Worm (Caenorhabditis elegans) whole organism, L3 larva: ENCODE results near the gene toca-2.

Experiments used
- R02D3.7 ChIP-seq: fragments of 150-350 bp; optimal IDR thresholded peaks from 2 replicates; lab custom pipeline; 2014; ENCODE audit warnings: missing biosample characterization, missing genetic modification characterization
- ZK546.5 ChIP-seq: sonication (generic microtip); optimal IDR thresholded peaks from 2 replicates; lab custom pipeline; 2017; ENCODE audit warnings: missing biosample characterization, missing genetic modification characterization
- aly-2 ChIP-seq: fragments of 150-350 bp; optimal IDR thresholded peaks from 2 replicates; lab custom pipeline; 2014; ENCODE audit warnings: missing biosample characterization, missing genetic modification characterization
- ama-1 ChIP-seq: fragments of 150-350 bp; optimal IDR thresholded peaks from 2 replicates; lab custom pipeline; 2018
- ceh-16 ChIP-seq: sonication (generic microtip); optimal IDR thresholded peaks from 2 replicates; lab custom pipeline; 2017; ENCODE audit warnings: missing biosample characterization, missing genetic modification characterization
- ceh-28 ChIP-seq: fragments of 150-350 bp; optimal IDR thresholded peaks from 2 replicates; lab custom pipeline; 2014; ENCODE audit warnings: missing biosample characterization, missing genetic modification reagents, missing genetic modification characterization
- elt-2 ChIP-seq: sonication (generic microtip); optimal IDR thresholded peaks from 2 replicates; lab custom pipeline; 2016; ENCODE audit warnings: missing genetic modification reagents, mild to moderate bottlenecking, missing genetic modification characterization, missing compliant biosample characterization
- elt-3 ChIP-seq, 3 experiments: fragments of 150-350 bp in 1 of 3; sonication (generic microtip) in 2 of 3; optimal IDR thresholded peaks; 2 replicates in 2 of 3; 4 replicates in 1 of 3; lab custom pipeline; 2014 to 2017; ENCODE audit warnings: missing biosample characterization in 3 of 3, missing genetic modification characterization in 3 of 3
- fkh-10 ChIP-seq: sonication (generic microtip); optimal IDR thresholded peaks from 2 replicates; lab custom pipeline; 2017; ENCODE audit warnings: missing biosample characterization, missing genetic modification reagents, missing genetic modification characterization
- jun-1 ChIP-seq: fragments of 150-350 bp; optimal IDR thresholded peaks from 2 replicates; lab custom pipeline; 2014; ENCODE audit warnings: missing biosample characterization, missing genetic modification reagents, missing genetic modification characterization
- lsy-12 ChIP-seq: sonication (generic microtip); optimal IDR thresholded peaks from 2 replicates; lab custom pipeline; 2016; ENCODE audit warnings: mild to moderate bottlenecking, missing genetic modification characterization, missing compliant biosample characterization
- mdl-1 ChIP-seq: fragments of 150-350 bp; optimal IDR thresholded peaks from 2 replicates; lab custom pipeline; 2014; ENCODE audit warnings: missing biosample characterization, missing genetic modification characterization
- mml-1 ChIP-seq: fragments of 150-350 bp; sonication (generic microtip); optimal IDR thresholded peaks from 3 replicates; lab custom pipeline; 2014; ENCODE audit warnings: missing biosample characterization, missing genetic modification characterization
- nfya-1 ChIP-seq: sonication (generic microtip); optimal IDR thresholded peaks from 2 replicates; lab custom pipeline; 2017; ENCODE audit warnings: missing genetic modification characterization, mild to moderate bottlenecking, missing compliant biosample characterization, antibody characterized with exemption, moderate library complexity; ENCODE audit not compliant: insufficient read depth
- nhr-23 ChIP-seq: fragments of 150-350 bp; optimal IDR thresholded peaks from 2 replicates; lab custom pipeline; 2014; ENCODE audit warnings: missing biosample characterization, missing genetic modification reagents, missing genetic modification characterization
- nhr-237 ChIP-seq: fragments of 150-350 bp; optimal IDR thresholded peaks from 2 replicates; lab custom pipeline; 2014; ENCODE audit warnings: missing biosample characterization, missing genetic modification characterization
- nhr-25 ChIP-seq: sonication (generic microtip); optimal IDR thresholded peaks from 2 replicates; lab custom pipeline; 2017; ENCODE audit warnings: missing biosample characterization, missing genetic modification characterization
- nhr-43 ChIP-seq: sonication (generic microtip); optimal IDR thresholded peaks from 2 replicates; lab custom pipeline; 2016; ENCODE audit warnings: mild to moderate bottlenecking, missing genetic modification characterization, missing compliant biosample characterization; ENCODE audit not compliant: poor library complexity, severe bottlenecking
- nhr-76 ChIP-seq: fragments of 150-350 bp; sonication (generic microtip); optimal IDR thresholded peaks from 5 replicates; lab custom pipeline; 2014; ENCODE audit warnings: missing biosample characterization, missing genetic modification characterization
- pha-4 ChIP-seq: fragments of 150-350 bp; optimal IDR thresholded peaks from 2 replicates; lab custom pipeline; 2014; ENCODE audit warnings: missing biosample characterization, missing genetic modification reagents, missing genetic modification characterization
- pqm-1 ChIP-seq: fragments of 150-350 bp; optimal IDR thresholded peaks from 2 replicates; lab custom pipeline; 2017; ENCODE audit warnings: missing biosample characterization, missing genetic modification characterization, inconsistent platforms
- skn-1 ChIP-seq: fragments of 150-350 bp; optimal IDR thresholded peaks from 2 replicates; lab custom pipeline; 2014; ENCODE audit warnings: missing biosample characterization, missing genetic modification characterization
- tbx-2 ChIP-seq: sonication (generic microtip); optimal IDR thresholded peaks from 2 replicates; lab custom pipeline; 2016; ENCODE audit warnings: mild to moderate bottlenecking, missing genetic modification characterization, missing compliant biosample characterization
- unc-62 ChIP-seq: fragments of 150-350 bp; sonication (generic microtip); optimal IDR thresholded peaks from 4 replicates; lab custom pipeline; 2014; ENCODE audit warnings: missing biosample characterization, missing genetic modification reagents, missing genetic modification characterization
- zag-1 ChIP-seq: fragments of 150-350 bp; optimal IDR thresholded peaks from 2 replicates; lab custom pipeline; 2014; ENCODE audit warnings: missing biosample characterization, missing genetic modification characterization
- ztf-11 ChIP-seq: fragments of 150-350 bp; optimal IDR thresholded peaks from 2 replicates; lab custom pipeline; 2014; ENCODE audit warnings: missing biosample characterization, missing genetic modification characterization
- ztf-4 ChIP-seq: fragments of 150-350 bp; optimal IDR thresholded peaks from 2 replicates; lab custom pipeline; 2014; ENCODE audit warnings: missing biosample characterization, missing genetic modification characterization

Gene toca-2

DNA sequence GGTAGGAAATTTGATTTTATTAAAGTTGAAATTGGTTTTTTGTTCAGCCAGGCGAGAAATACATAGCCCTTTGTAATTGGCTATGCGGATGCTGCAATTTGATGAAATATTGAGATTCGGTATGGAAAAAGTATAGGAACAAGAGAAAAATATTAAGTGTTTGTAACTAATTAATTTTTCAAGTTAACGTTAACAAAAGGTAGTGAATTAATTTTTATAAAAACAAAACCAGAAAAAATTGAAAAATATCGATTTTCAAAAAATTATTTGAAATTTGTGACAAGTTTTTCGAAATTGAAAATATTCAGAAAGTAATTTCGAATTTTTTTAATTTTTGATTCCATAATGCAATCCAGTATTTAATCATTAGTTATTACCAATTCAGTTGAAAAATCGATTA, 24.1 kb upstream of the toca-2 start, which contains the start of gene W06F12.2:
Gene W06F12.2, minus strand, starts transcription at position 101 of the 400 bp plus-strand sequence.
- TF ChIP-seq aly-2 (no peak), R02D3.7 (tag; lab: Kevin White, UChicago) (no peak), pqm-1 (tag; lab: Kevin White, UChicago) (no peak), ztf-11 (tag; lab: Kevin White, UChicago) (no peak), fkh-10 (GFP tag; lab: Kevin White, UChicago) (no peak), elt-3 (tag; optimal IDR thresholded peaks at IDR 0.05; lab: Kevin White, UChicago) (no peak), zag-1 (tag; lab: Kevin White, UChicago) (no peak), lsy-12 (tag; lab: Kevin White, UChicago) (no peak), mdl-1 (tag; lab: Kevin White, UChicago) (no peak), nhr-23 (tag; lab: Kevin White, UChicago) (no peak), ZK546.5 (tag; lab: Kevin White, UChicago) (no peak)

DNA sequence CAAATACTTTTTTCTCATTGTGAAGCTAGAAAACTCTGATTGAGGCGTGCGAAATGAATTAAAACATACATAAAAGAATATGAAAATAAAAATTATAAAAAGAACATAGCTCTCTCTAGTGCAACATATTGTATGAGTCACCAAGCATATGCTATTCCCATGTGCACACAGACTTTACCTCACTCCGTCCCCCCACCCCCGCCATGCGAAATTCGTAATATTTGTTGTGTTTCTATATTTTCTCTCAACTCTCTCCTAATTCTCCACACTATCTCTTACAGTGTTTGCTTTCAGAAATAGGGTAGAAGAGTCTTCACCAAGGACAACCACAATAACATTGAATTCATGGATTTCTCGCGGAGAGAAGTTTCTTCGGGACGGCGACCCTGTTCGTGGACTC, 23.0 kb upstream of the toca-2 start:
- peak; percentile 75 for TF ChIP-seq pha-4 (tag; lab: Kevin White, UChicago)
- peak; percentile 51 for TF ChIP-seq pqm-1 (tag; lab: Kevin White, UChicago)
- TF ChIP-seq ZK546.5 (tag; lab: Kevin White, UChicago) = no peak
- TF ChIP-seq, all 47 proteins: peak for 2

DNA sequence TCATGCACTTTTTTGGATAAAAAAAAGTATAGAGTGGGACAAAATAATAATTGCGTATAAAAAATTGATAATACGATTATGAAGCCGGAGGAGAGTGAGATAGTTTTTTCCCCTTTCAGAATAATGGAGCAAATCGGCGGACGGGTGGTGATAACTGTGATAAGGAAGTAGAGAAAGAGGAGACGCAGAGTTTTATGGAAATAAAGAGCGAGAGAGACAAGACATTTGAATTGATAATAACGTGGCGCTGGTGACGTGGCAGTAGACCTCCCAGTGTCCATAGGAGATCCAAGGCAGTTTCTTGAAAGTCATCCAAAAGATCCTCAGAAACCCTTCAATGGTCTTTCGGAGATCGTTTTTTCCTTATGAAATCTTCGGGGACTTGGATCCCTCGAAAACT, 21.9 kb upstream of the toca-2 start:
- TF ChIP-seq nhr-237 (tag; lab: Kevin White, UChicago) (no peak), pha-4 (tag; lab: Kevin White, UChicago) (peak; percentile 30), elt-2 (peak; percentile 92), jun-1 (tag; lab: Kevin White, UChicago) (peak; percentile 29), pqm-1 (tag; lab: Kevin White, UChicago) (peak; percentile 85)

DNA sequence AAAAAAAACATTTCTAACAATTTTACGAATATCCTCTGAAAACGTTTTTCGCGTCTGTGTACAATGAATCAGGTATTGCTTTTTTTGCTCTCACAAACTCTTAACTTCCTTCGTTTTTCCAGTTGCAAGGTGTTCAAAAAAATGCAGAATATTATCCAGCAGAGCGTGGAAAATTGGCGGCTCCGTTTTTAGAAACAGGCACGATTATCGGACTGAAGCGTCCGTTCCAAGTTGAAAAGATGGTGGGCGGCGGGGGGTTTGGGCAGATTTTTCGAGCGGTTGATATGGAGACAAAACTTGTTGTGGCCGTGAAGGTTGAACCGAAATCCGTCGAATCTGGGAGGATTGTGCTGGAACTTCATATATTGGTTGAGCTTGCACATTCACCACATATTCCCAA, 20.7 kb upstream of the toca-2 start, which contains the start of gene W06F12.3:
Gene W06F12.3, plus strand, starts transcription at position 23 of the 400 bp plus-strand sequence.
- no peak for TF ChIP-seq pha-4 (tag; lab: Kevin White, UChicago)
- no peak for TF ChIP-seq nhr-43
- TF ChIP-seq mml-1 = no peak
- TF ChIP-seq ama-1 (lab: Kevin White, UChicago) = no peak
- TF ChIP-seq unc-62 (GFP tag; lab: Kevin White, UChicago) = no peak
- no peak for TF ChIP-seq tbx-2 (tag; lab: Kevin White, UChicago)
- TF ChIP-seq ZK546.5 (tag; lab: Kevin White, UChicago) = no peak
- TF ChIP-seq lsy-12 (tag; lab: Kevin White, UChicago) = no peak
- no peak for TF ChIP-seq nhr-25 (tag; lab: Kevin White, UChicago)

DNA sequence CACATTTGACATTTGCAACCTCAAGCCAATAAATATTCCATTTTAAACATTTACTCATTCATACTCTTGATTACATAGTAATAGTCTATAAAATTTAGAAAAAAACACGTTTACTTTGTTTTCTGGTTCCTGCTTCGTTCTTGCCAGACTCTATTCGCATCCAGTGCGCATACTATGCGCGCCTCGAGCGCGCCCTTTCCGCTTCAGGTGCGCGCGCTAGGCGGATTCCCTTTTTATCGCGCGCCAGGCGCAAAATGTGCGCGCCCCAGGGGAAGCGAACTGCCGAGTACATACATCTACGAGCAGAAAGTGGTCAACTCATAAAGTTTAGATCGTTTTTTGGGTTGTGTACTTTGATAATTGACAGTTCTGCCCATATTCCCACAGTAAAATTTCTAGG, 14.3 kb upstream of the toca-2 start:
- TF ChIP-seq elt-2 (no peak), nhr-25 (tag; lab: Kevin White, UChicago) (no peak), tbx-2 (tag; lab: Kevin White, UChicago) (no peak), ceh-28 (tag; lab: Kevin White, UChicago) (no peak), ceh-16 (no peak), pha-4 (tag; lab: Kevin White, UChicago) (no peak), nhr-76 (tag; lab: Kevin White, UChicago) (no peak), unc-62 (GFP tag; lab: Kevin White, UChicago) (no peak), ama-1 (lab: Kevin White, UChicago) (no peak), fkh-10 (GFP tag; lab: Kevin White, UChicago) (no peak)

DNA sequence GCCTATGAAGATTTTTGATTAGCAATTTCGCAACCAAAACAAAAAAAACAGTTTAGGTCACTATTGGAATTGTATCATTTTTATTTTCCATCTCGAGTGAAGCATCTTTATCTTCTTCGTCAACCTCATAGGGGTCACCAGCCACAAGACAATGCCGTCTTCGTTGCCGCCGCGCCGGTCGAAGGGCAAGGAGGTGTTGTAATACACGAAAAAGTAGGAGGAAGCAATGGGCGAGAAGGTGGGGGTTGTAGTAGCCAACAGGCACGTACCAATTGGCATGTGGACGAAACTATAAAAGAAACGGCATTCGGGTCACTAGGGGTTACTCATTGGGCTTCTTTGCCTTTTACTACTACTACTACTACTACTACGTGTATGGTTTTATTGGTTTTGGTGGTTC, 13.7 kb upstream of the toca-2 start:
- TF ChIP-seq ztf-4 (tag; lab: Kevin White, UChicago) (no peak), nfya-1 (tag; lab: Kevin White, UChicago) (peak; percentile 12), fkh-10 (GFP tag; lab: Kevin White, UChicago) (no peak), skn-1 (tag; lab: Kevin White, UChicago) (no peak), R02D3.7 (tag; lab: Kevin White, UChicago) (no peak), nhr-25 (tag; lab: Kevin White, UChicago) (peak; percentile 59)

DNA sequence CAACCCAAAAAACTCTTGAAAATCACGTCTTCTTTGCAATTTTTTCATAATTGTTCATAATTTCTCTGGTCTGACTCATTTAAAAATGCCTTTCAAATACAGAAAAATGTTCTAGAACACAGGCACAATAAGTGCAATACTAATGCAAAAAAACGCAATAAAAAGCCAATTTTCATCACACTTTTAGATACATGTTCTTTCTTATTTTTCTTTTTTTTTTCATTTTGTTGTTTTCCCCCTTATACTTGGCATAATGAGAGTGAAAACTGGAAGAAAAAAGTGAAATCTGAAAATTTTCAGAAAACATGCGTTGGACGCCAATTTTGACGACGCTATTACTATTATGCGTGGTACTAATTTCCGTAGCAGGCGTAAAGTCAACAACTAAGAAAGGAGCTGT, 11.8 kb upstream of the toca-2 start, which contains the start of gene tyr-2:
Gene tyr-2, plus strand, starts transcription at position 301 of the 400 bp plus-strand sequence.
- TF ChIP-seq nhr-25 (tag; lab: Kevin White, UChicago) = no peak
- TF ChIP-seq elt-3 (tag; optimal IDR thresholded peaks at IDR 0.05; lab: Kevin White, UChicago) = no peak
- TF ChIP-seq ceh-16 = no peak
- no peak for TF ChIP-seq nhr-237 (tag; lab: Kevin White, UChicago)
- TF ChIP-seq elt-2 = no peak
